Worm (Caenorhabditis elegans) whole organism, L4 larva: ENCODE results near the gene cyp-33C7.

Source experiments
- D1046.2 ChIP-seq: fragments of 200-800 bp; sonication (Bioruptor generic); IDR thresholded peaks from 2 replicates; pipeline ENCODE4 v1.3.6; 2022; ENCODE audit warnings: missing genetic modification characterization, missing compliant biosample characterization
- F37D6.2 ChIP-seq: sonication (generic microtip); optimal IDR thresholded peaks from 2 replicates; lab custom pipeline; 2016; ENCODE audit warnings: mild to moderate bottlenecking, missing genetic modification characterization, missing compliant biosample characterization
- daf-12 ChIP-seq: fragments of 150-350 bp; optimal IDR thresholded peaks from 2 replicates; lab custom pipeline; 2014; ENCODE audit warnings: missing biosample characterization, missing genetic modification reagents, missing genetic modification characterization
- dpl-1 ChIP-seq: fragments of 150-350 bp; optimal IDR thresholded peaks from 2 replicates; lab custom pipeline; 2014; ENCODE audit warnings: missing biosample characterization, missing genetic modification reagents, missing genetic modification characterization
- lin-38 ChIP-seq: fragments of 200-800 bp; sonication (Bioruptor generic); IDR thresholded peaks from 2 replicates; pipeline ENCODE4 v1.3.6; 2022; ENCODE audit warnings: missing genetic modification reagents, missing genetic modification characterization, missing compliant biosample characterization
- unc-62 ChIP-seq, 3 experiments: fragments of 150-350 bp in 1 of 3; sonication (generic microtip); optimal IDR thresholded peaks in 2 of 3; peaks in 1 of 3; 1 replicate in 1 of 3; 2 replicates in 2 of 3; lab custom pipeline; 2014 to 2017; ENCODE audit warnings: missing biosample characterization in 3 of 3, missing genetic modification characterization in 3 of 3, missing genetic modification reagents in 3 of 3, missing genotype in 1 of 3

- TF ChIP-seq unc-62 (GFP tag; optimal IDR thresholded peaks at IDR 0.05 in 1 of 2; lab: Kevin White, UChicago) (no peak), unc-62 (tag; optimal IDR thresholded peaks at IDR 0.05; lab: Kevin White, UChicago) (no peak), daf-12 (no peak), lin-38 (GFP tag; lab: Robert Waterston, UW) (no peak), D1046.2 (GFP tag; lab: Robert Waterston, UW) (no peak), dpl-1 (GFP tag; lab: Kevin White, UChicago) (no peak), F37D6.2 (tag; lab: Kevin White, UChicago) (no peak)
Measured at ce11 chrV:2207527-2207926, 42.8 kb upstream of the cyp-33C7 start.
